Worm (Caenorhabditis elegans): ENCODE measurements around the gene T23C6.4.
"Not testable (repeated sequence)": the region's sequence is repeated elsewhere in the genome, so short reads cannot be mapped to it uniquely, and the experiment has no call there.

Gene T23C6.4

DNA sequence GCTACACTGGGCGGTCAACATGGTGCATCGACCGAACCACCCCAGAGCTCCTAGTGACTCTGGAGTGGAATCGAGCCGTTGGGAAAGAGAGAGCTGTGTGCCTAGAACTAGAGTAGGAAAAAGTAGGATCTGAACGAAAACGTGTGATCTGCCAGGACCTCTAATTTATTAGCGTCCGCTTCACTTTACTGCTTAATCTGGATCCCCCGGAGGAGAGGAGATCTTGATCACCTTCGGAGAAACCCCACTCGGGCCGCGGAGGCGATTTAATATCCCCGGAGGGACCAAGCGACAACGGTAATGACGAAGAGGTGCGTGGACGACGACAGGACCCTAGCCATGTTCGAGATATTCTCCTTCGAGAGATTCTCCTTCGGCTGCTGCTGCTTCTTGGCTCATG is 32.4 kb downstream of the T23C6.4 start, which contains the start of gene K09E3.2:
Gene K09E3.2 (plus strand): TSS at position 301 of the 400 bp plus-strand sequence.
- TF ChIP-seq efl-3 (GFP tag; optimal IDR thresholded peaks at IDR 0.05); nhr-71 (tag; optimal IDR thresholded peaks at IDR 0.05); dsc-1 (tag; optimal IDR thresholded peaks at IDR 0.05): not testable (repeated sequence)

ce11 chrX:17115089-17115488 is 34.6 kb downstream of the T23C6.4 start, which contains the start of gene lido-6:
lido-6 (minus strand) TSS chrX:17115189.
- TF ChIP-seq hpl-2 (GFP tag; optimal IDR thresholded peaks at IDR 0.05) (no peak), elt-3 (tag; optimal IDR thresholded peaks at IDR 0.05) (no peak), pqm-1 (tag; optimal IDR thresholded peaks at IDR 0.05) (no peak), lsy-2 (tag; optimal IDR thresholded peaks at IDR 0.05) (no peak), ztf-11 (tag; optimal IDR thresholded peaks at IDR 0.05) (no peak), nhr-71 (tag; optimal IDR thresholded peaks at IDR 0.05) (no peak), egl-27 (tag; optimal IDR thresholded peaks at IDR 0.05) (no peak), hlh-4 (tag; optimal IDR thresholded peaks at IDR 0.05) (no peak), nhr-28 (tag; optimal IDR thresholded peaks at IDR 0.05) (no peak), unc-98 (GFP tag; IDR thresholded peaks at IDR 0.05) (no peak), tlp-1 (tag; optimal IDR thresholded peaks at IDR 0.05) (no peak)

DNA sequence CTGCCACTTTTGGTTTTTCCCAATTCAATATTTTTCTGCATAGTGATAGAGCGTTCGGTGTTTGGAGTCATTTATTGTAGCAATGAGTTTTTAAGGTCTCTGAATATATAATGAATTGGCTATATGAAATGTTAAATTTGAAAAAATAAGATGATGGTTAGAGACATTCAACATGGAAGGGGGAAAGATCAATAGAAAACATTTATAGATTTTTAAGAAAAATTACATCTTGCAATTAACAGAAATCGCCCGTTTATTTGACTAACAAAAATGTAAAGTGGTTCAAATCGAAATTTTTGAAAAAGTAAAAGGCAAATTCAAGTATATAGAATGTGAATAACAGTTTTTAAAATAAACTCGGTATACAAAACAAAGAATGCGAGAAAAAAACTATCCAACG is 39.2 kb downstream of the T23C6.4 start, which contains the start of gene lido-5:
Gene lido-5 (minus strand): TSS at position 101 of the 400 bp plus-strand sequence.
- TF ChIP-seq nhr-76 (tag; optimal IDR thresholded peaks at IDR 0.05): no peak
- no peak for TF ChIP-seq jun-1 (tag; optimal IDR thresholded peaks at IDR 0.05)
- TF ChIP-seq ama-1 (optimal IDR thresholded peaks at IDR 0.05): no peak
- TF ChIP-seq lin-13 (GFP tag; optimal IDR thresholded peaks at IDR 0.05): no peak
- no peak for TF ChIP-seq C16A3.4 (tag; optimal IDR thresholded peaks at IDR 0.05)
- TF ChIP-seq ets-5 (GFP tag; IDR thresholded peaks at IDR 0.05): no peak
- no peak for TF ChIP-seq elt-3 (tag; optimal IDR thresholded peaks at IDR 0.05)
- TF ChIP-seq isw-1 (GFP tag; IDR thresholded peaks at IDR 0.05): no peak
- no peak for TF ChIP-seq ceh-8 (GFP tag; optimal IDR thresholded peaks at IDR 0.05)
- no peak for TF ChIP-seq rnt-1 (tag; optimal IDR thresholded peaks at IDR 0.05)
- TF ChIP-seq fkh-4 (tag; optimal IDR thresholded peaks at IDR 0.05; ENCODE audit: borderline replicate concordance): no peak
- TF ChIP-seq ces-1 (GFP tag; optimal IDR thresholded peaks at IDR 0.05): no peak
- TF ChIP-seq grh-1 (GFP tag; IDR thresholded peaks at IDR 0.05): no peak
- no peak for TF ChIP-seq hlh-17 (GFP tag; optimal IDR thresholded peaks at IDR 0.05; ENCODE audit: borderline replicate concordance)
- no peak for TF ChIP-seq pqm-1 (tag; optimal IDR thresholded peaks at IDR 0.05)

ce11 chrX:17107670-17108069 is 42.1 kb downstream of the T23C6.4 start, which contains the start of gene lido-4:
lido-4 (minus strand) TSS chrX:17107770.
- TF ChIP-seq fos-1 (tag; optimal IDR thresholded peaks at IDR 0.05): no peak
- no peak for TF ChIP-seq unc-62 (GFP tag; optimal IDR thresholded peaks at IDR 0.05)
- TF ChIP-seq ceh-82 (tag; optimal IDR thresholded peaks at IDR 0.05): no peak
- no peak for TF ChIP-seq dsc-1 (tag; optimal IDR thresholded peaks at IDR 0.05)
- TF ChIP-seq nhr-84 (tag; optimal IDR thresholded peaks at IDR 0.05): no peak
- TF ChIP-seq ceh-90 (tag; optimal IDR thresholded peaks at IDR 0.05): no peak
- TF ChIP-seq nhr-77 (tag; optimal IDR thresholded peaks at IDR 0.05): no peak
- TF ChIP-seq pax-3 (tag; optimal IDR thresholded peaks at IDR 0.05): no peak
- no peak for TF ChIP-seq egl-27 (tag; optimal IDR thresholded peaks at IDR 0.05)
- no peak for TF ChIP-seq nhr-237 (tag; optimal IDR thresholded peaks at IDR 0.05)
- no peak for TF ChIP-seq tlp-1 (tag; optimal IDR thresholded peaks at IDR 0.05)
- TF ChIP-seq snpc-4 (tag; optimal IDR thresholded peaks at IDR 0.05): no peak
- TF ChIP-seq lir-3 (tag; optimal IDR thresholded peaks at IDR 0.05; ENCODE audit: poor library complexity): no peak
- TF ChIP-seq nhr-20 (tag; optimal IDR thresholded peaks at IDR 0.05): no peak
- no peak for TF ChIP-seq swsn-7 (tag; optimal IDR thresholded peaks at IDR 0.05)
- TF ChIP-seq nhr-19 (GFP tag; conservative IDR thresholded peaks at IDR 0.05): no peak
- TF ChIP-seq pag-3 (tag; optimal IDR thresholded peaks at IDR 0.05; ENCODE audit: borderline replicate concordance, insufficient read depth): no peak
- no peak for TF ChIP-seq aha-1 (tag; optimal IDR thresholded peaks at IDR 0.05)
- TF ChIP-seq lin-14 (GFP tag; optimal IDR thresholded peaks at IDR 0.05): no peak
